Fruit fly (Drosophila melanogaster) whole organism, embryonic: Measurements from ENCODE around the gene CG14339.

Experiments used
- Awh ChIP-seq: fragments of 200-800 bp; sonication (Bioruptor generic); IDR thresholded peaks from 2 replicates; pipeline ENCODE4, ENCODE4 v1.3.6; 2022; ENCODE audit warnings: missing biosample characterization, missing genetic modification characterization
- CG10321 ChIP-seq: fragments of 200-800 bp; sonication (Bioruptor generic); IDR thresholded peaks from 2 replicates; pipeline ENCODE4 v1.3.6; 2022; ENCODE audit warnings: missing biosample characterization, missing genetic modification characterization
- CG12155 ChIP-seq: fragments of 200-800 bp; sonication (Bioruptor generic); optimal IDR thresholded peaks from 3 replicates; lab custom pipeline; 2016; ENCODE audit warnings: missing biosample characterization, missing genetic modification characterization
- CG12391 ChIP-seq: fragments of 200-800 bp; sonication (Bioruptor generic); optimal IDR thresholded peaks from 3 replicates; lab custom pipeline; 2018; ENCODE audit warnings: missing biosample characterization, mild to moderate bottlenecking, missing genetic modification characterization, moderate library complexity
- CG12769 ChIP-seq: fragments of 200-800 bp; sonication (Bioruptor generic); optimal IDR thresholded peaks from 2 replicates; lab custom pipeline; 2019; ENCODE audit warnings: missing biosample characterization, mild to moderate bottlenecking, missing genetic modification characterization, moderate library complexity
- CG14860 ChIP-seq: fragments of 200-800 bp; sonication (Bioruptor generic); IDR thresholded peaks from 3 replicates; pipeline ENCODE4 v1.3.6; 2022; ENCODE audit warnings: missing biosample characterization, missing genetic modification characterization; ENCODE audit not compliant: partially characterized antibody
- CG15479 ChIP-seq: fragments of 200-800 bp; sonication (Bioruptor generic); optimal IDR thresholded peaks from 3 replicates; lab custom pipeline; 2019; ENCODE audit warnings: missing biosample characterization, mild to moderate bottlenecking, missing genetic modification characterization, moderate library complexity
- CG17328 ChIP-seq: fragments of 200-800 bp; sonication (Bioruptor generic); IDR thresholded peaks from 2 replicates; pipeline ENCODE4 v1.3.6; 2022; ENCODE audit warnings: missing biosample characterization, missing genetic modification characterization
- CG17385 ChIP-seq: fragments of 200-800 bp; sonication (Bioruptor generic); optimal IDR thresholded peaks from 3 replicates; lab custom pipeline; 2018; ENCODE audit warnings: missing biosample characterization, mild to moderate bottlenecking, missing genetic modification characterization
- CG17612 ChIP-seq: fragments of 200-800 bp; sonication (Bioruptor generic); IDR thresholded peaks from 2 replicates; pipeline ENCODE4 v1.3.6; 2022; ENCODE audit warnings: missing biosample characterization, missing genetic modification characterization
- CG18619 ChIP-seq: fragments of 200-800 bp; sonication (Bioruptor generic); optimal IDR thresholded peaks from 3 replicates; lab custom pipeline; 2017; ENCODE audit warnings: missing biosample characterization, mild to moderate bottlenecking, missing genetic modification characterization
- CG2120 ChIP-seq: fragments of 200-800 bp; sonication (Bioruptor generic); optimal IDR thresholded peaks from 3 replicates; lab custom pipeline; 2016; ENCODE audit warnings: missing biosample characterization, missing genetic modification characterization
- CG2199 ChIP-seq: fragments of 200-800 bp; sonication (Bioruptor generic); IDR thresholded peaks from 3 replicates; pipeline ENCODE4 v1.3.6; 2022; ENCODE audit warnings: missing biosample characterization, missing genetic modification characterization
- CG2678 ChIP-seq: fragments of 200-800 bp; sonication (Bioruptor generic); optimal IDR thresholded peaks from 3 replicates; lab custom pipeline; 2019; ENCODE audit warnings: missing biosample characterization, mild to moderate bottlenecking, missing genetic modification characterization, moderate library complexity
- CG30020 ChIP-seq: fragments of 200-800 bp; optimal IDR thresholded peaks from 2 replicates; lab custom pipeline; 2019; ENCODE audit warnings: missing biosample characterization, mild to moderate bottlenecking, missing genetic modification characterization, moderate library complexity
- CG3281 ChIP-seq: fragments of 200-800 bp; sonication (Bioruptor generic); optimal IDR thresholded peaks from 3 replicates; lab custom pipeline; 2017; ENCODE audit warnings: missing biosample characterization, mild to moderate bottlenecking, missing genetic modification characterization
- CG3847 ChIP-seq: fragments of 200-800 bp; sonication (Bioruptor generic); IDR thresholded peaks from 2 replicates; pipeline ENCODE4 v1.3.6; 2022; ENCODE audit warnings: missing biosample characterization, missing genetic modification characterization
- CG4424 ChIP-seq: fragments of 200-800 bp; sonication (Bioruptor generic); optimal IDR thresholded peaks from 3 replicates; lab custom pipeline; 2016; ENCODE audit warnings: missing biosample characterization, missing genetic modification characterization
- CG8359 ChIP-seq: fragments of 200-800 bp; sonication (Bioruptor generic); optimal IDR thresholded peaks from 2 replicates; lab custom pipeline; 2017; ENCODE audit warnings: missing biosample characterization, mild to moderate bottlenecking, missing genetic modification characterization, borderline replicate concordance
- CG9932 ChIP-seq: fragments of 200-800 bp; sonication (Bioruptor generic); IDR thresholded peaks from 2 replicates; pipeline ENCODE4 v1.3.6; 2022; ENCODE audit warnings: missing biosample characterization, missing genetic modification characterization
- CHES-1-like ChIP-seq: fragments of 200-800 bp; sonication (Bioruptor generic); optimal IDR thresholded peaks from 2 replicates; lab custom pipeline; 2016; ENCODE audit warnings: missing biosample characterization, missing genetic modification characterization
- Chrac-16 ChIP-seq: fragments of 200-800 bp; sonication (Bioruptor generic); optimal IDR thresholded peaks from 3 replicates; lab custom pipeline; 2016; ENCODE audit warnings: missing biosample characterization, missing genetic modification characterization
- Dbx ChIP-seq: fragments of 200-800 bp; sonication (Bioruptor generic); IDR thresholded peaks from 3 replicates; pipeline ENCODE4 v1.3.6; 2022; ENCODE audit warnings: missing biosample characterization, missing genetic modification characterization
- E2f2 ChIP-seq: fragments of 200-800 bp; sonication (Bioruptor generic); IDR thresholded peaks from 2 replicates; pipeline ENCODE4 v1.3.6; 2022; ENCODE audit warnings: missing biosample characterization, missing genetic modification characterization
- Kr ChIP-seq: fragments of 200-800 bp; sonication (Bioruptor generic); optimal IDR thresholded peaks from 2 replicates; lab custom pipeline; 2017; ENCODE audit warnings: missing biosample characterization, mild to moderate bottlenecking, missing genetic modification characterization
- MTF-1 ChIP-seq: fragments of 200-800 bp; sonication (Bioruptor generic); optimal IDR thresholded peaks from 2 replicates; lab custom pipeline; 2018; ENCODE audit warnings: missing biosample characterization, mild to moderate bottlenecking, missing genetic modification characterization, borderline replicate concordance
- Nf-YA ChIP-seq: fragments of 200-800 bp; sonication (Bioruptor generic); IDR thresholded peaks from 2 replicates; pipeline ENCODE4 v1.3.6; 2022; ENCODE audit warnings: missing biosample characterization, missing genetic modification characterization
- Oaz ChIP-seq: fragments of 200-800 bp; sonication (Bioruptor generic); IDR thresholded peaks from 2 replicates; pipeline ENCODE4 v1.3.6; 2022; ENCODE audit warnings: missing biosample characterization, missing genetic modification characterization
- Oli ChIP-seq: fragments of 200-800 bp; sonication (Bioruptor generic); optimal IDR thresholded peaks from 2 replicates; lab custom pipeline; 2018; ENCODE audit warnings: missing biosample characterization, mild to moderate bottlenecking, missing genetic modification characterization, moderate library complexity
- Pdp1 ChIP-seq, 2 experiments: fragments of 200-800 bp; sonication (Bioruptor generic); optimal IDR thresholded peaks; 3 replicates each; lab custom pipeline; 2016; ENCODE audit warnings: missing biosample characterization in 2 of 2, missing genetic modification characterization in 2 of 2, mild to moderate bottlenecking in 1 of 2, moderate library complexity in 1 of 2
- Rx ChIP-seq: fragments of 200-800 bp; sonication (Bioruptor generic); IDR thresholded peaks from 2 replicates; pipeline ENCODE4 v1.3.6; 2022; ENCODE audit warnings: missing biosample characterization, missing genetic modification characterization
- Sox100B ChIP-seq: fragments of 200-800 bp; sonication (Bioruptor generic); optimal IDR thresholded peaks from 3 replicates; lab custom pipeline; 2018; ENCODE audit warnings: missing biosample characterization, mild to moderate bottlenecking, missing genetic modification characterization
- Usf ChIP-seq: fragments of 200-800 bp; sonication (Bioruptor generic); optimal IDR thresholded peaks from 2 replicates; lab custom pipeline; 2017; ENCODE audit warnings: missing genotype, missing biosample characterization, missing genetic modification characterization
- chm ChIP-seq: fragments of 200-800 bp; sonication (Bioruptor generic); IDR thresholded peaks from 2 replicates; pipeline ENCODE4 v1.3.6; 2022; ENCODE audit warnings: missing biosample characterization, missing genetic modification characterization
- crc ChIP-seq: fragments of 200-800 bp; sonication (Bioruptor generic); optimal IDR thresholded peaks from 2 replicates; lab custom pipeline; 2016; ENCODE audit warnings: missing biosample characterization, missing genetic modification characterization
- croc ChIP-seq: fragments of 200-800 bp; sonication (Bioruptor generic); conservative IDR thresholded peaks from 3 replicates; pipeline ENCODE4 v1.3.6; 2022; ENCODE audit warnings: missing biosample characterization, missing genetic modification characterization
- crp ChIP-seq, 2 experiments: fragments of 200-800 bp; sonication (Bioruptor generic); optimal IDR thresholded peaks; 2 replicates in 1 of 2; 3 replicates in 1 of 2; lab custom pipeline; 2017; ENCODE audit warnings: missing biosample characterization in 2 of 2, missing genetic modification characterization in 2 of 2, mild to moderate bottlenecking in 1 of 2, moderate library complexity in 1 of 2
- da ChIP-seq: fragments of 200-800 bp; sonication (Bioruptor generic); optimal IDR thresholded peaks from 2 replicates; lab custom pipeline; 2016; ENCODE audit warnings: missing biosample characterization, missing genetic modification characterization
- eyg ChIP-seq: fragments of 200-800 bp; sonication (Bioruptor generic); optimal IDR thresholded peaks from 3 replicates; lab custom pipeline; 2016; ENCODE audit warnings: missing biosample characterization, missing genetic modification characterization
- ftz-f1 ChIP-seq: fragments of 200-800 bp; sonication (Bioruptor generic); optimal IDR thresholded peaks from 2 replicates; lab custom pipeline; 2016; ENCODE audit warnings: missing biosample characterization, missing genetic modification characterization
- gt ChIP-seq: fragments of 200-800 bp; sonication (Bioruptor generic); IDR thresholded peaks from 2 replicates; pipeline ENCODE4 v1.3.6; 2022; ENCODE audit warnings: missing biosample characterization, missing genetic modification characterization
- rib ChIP-seq: fragments of 200-800 bp; sonication (Bioruptor generic); IDR thresholded peaks from 2 replicates; pipeline ENCODE4 v1.3.6; 2022; ENCODE audit warnings: missing biosample characterization, missing genetic modification characterization
- sc ChIP-seq, 3 experiments: fragments of >200 bp in 2 of 3; fragments of 200-800 bp in 1 of 3; sonication (Bioruptor generic) in 1 of 3; optimal IDR thresholded peaks; 2 replicates in 2 of 3; 3 replicates in 1 of 3; lab custom pipeline; 2017; ENCODE audit warnings: mild to moderate bottlenecking in 1 of 3, missing biosample characterization in 1 of 3, missing genetic modification characterization in 1 of 3, missing genetic modification reagents in 1 of 3
- scrt ChIP-seq: fragments of 200-800 bp; sonication (Bioruptor generic); optimal IDR thresholded peaks from 2 replicates; lab custom pipeline; 2018; ENCODE audit warnings: missing biosample characterization, mild to moderate bottlenecking, missing genetic modification characterization, moderate library complexity
- sob ChIP-seq: fragments of 200-800 bp; sonication (Bioruptor generic); IDR thresholded peaks from 2 replicates; pipeline ENCODE4 v1.3.6; 2022; ENCODE audit warnings: missing biosample characterization, missing genetic modification characterization
- stwl ChIP-seq: fragments of 200-800 bp; sonication (Bioruptor generic); optimal IDR thresholded peaks from 3 replicates; lab custom pipeline; 2018; ENCODE audit warnings: missing biosample characterization, mild to moderate bottlenecking, missing genetic modification characterization, moderate library complexity
- sug ChIP-seq: fragments of 200-800 bp; optimal IDR thresholded peaks from 2 replicates; lab custom pipeline; 2019; ENCODE audit warnings: missing biosample characterization, mild to moderate bottlenecking, missing genetic modification characterization, moderate library complexity

Gene CG14339

dm6 chr2L:1118149-1118548 is 9.8 kb downstream of the CG14339 start (continued):
- TF ChIP-seq CG17385 (GFP tag; lab: Kevin White, UChicago) (no peak), CG30020 (tag; lab: Kevin White, UChicago) (no peak), CG3847 (0 out of 2 replicates have a peak, but pooled peaks have one; percentile 7), CG8359 (GFP tag; lab: Kevin White, UChicago) (no peak), CG12155 (GFP tag; lab: Kevin White, UChicago) (no peak), Dbx (0 out of 3 replicates have a peak, but pooled peaks have one; percentile 31), da (GFP tag; lab: Kevin White, UChicago) (no peak), sc (optimal IDR thresholded peaks at IDR 0.05; lab: Kevin White, UChicago) (no peak), sc (GFP tag; optimal IDR thresholded peaks at IDR 0.05; lab: Kevin White, UChicago) (no peak), sob (GFP tag; lab: Robert Waterston, UW) (no peak), Nf-YA (GFP tag; lab: Robert Waterston, UW) (no peak), CG2120 (GFP tag; lab: Kevin White, UChicago) (no peak), CG3281 (GFP tag; lab: Kevin White, UChicago) (no peak), Pdp1 (GFP tag; optimal IDR thresholded peaks at IDR 0.05; lab: Kevin White, UChicago) (peak in 1 of 2 experiments; percentile 32), CG12391 (tag; lab: Kevin White, UChicago) (no peak), CG12769 (tag; lab: Kevin White, UChicago) (peak; percentile 91), CG2678 (tag; lab: Kevin White, UChicago) (no peak), Rx (GFP tag; lab: Robert Waterston, UW) (no peak), CG10321 (no peak), scrt (GFP tag; lab: Kevin White, UChicago) (no peak), Sox100B (GFP tag; lab: Kevin White, UChicago) (no peak), stwl (peak; percentile 7), CHES-1-like (GFP tag; lab: Kevin White, UChicago) (no peak), Kr (GFP tag; lab: Kevin White, UChicago) (no peak), E2f2 (GFP tag; lab: Robert Waterston, UW) (peak; percentile 11; the same call in 1 of the 2 replicates)

- TF ChIP-seq CG9932 (peak; percentile 78), eyg (GFP tag; lab: Kevin White, UChicago) (no peak), sug (tag; lab: Kevin White, UChicago) (peak; percentile 67), Oli (tag; lab: Kevin White, UChicago) (peak; percentile 64), Awh (peak; percentile 36; the same call in 1 of the 2 replicates), croc (GFP tag; lab: Robert Waterston, UW) (peak; percentile 37; the same call in 1 of the 3 replicates), Oaz (peak; percentile 61), CG14860 (GFP tag; lab: Robert Waterston, UW) (no peak), CG17612 (GFP tag; lab: Robert Waterston, UW) (peak; percentile 20; the same call in 1 of the 2 replicates), rib (GFP tag; lab: Robert Waterston, UW) (peak; percentile 96; the same call in 1 of the 2 replicates), ftz-f1 (GFP tag; lab: Kevin White, UChicago) (peak; percentile 20), crp (GFP tag; optimal IDR thresholded peaks at IDR 0.05; lab: Kevin White, UChicago) (peak in 1 of 2 experiments; percentile 14), da (GFP tag; lab: Kevin White, UChicago) (peak; percentile 16), CG2199 (no peak), CG3281 (GFP tag; lab: Kevin White, UChicago) (peak; percentile 69), crc (GFP tag; lab: Kevin White, UChicago) (no peak), Chrac-16 (peak; percentile 67), CG15479 (GFP tag; lab: Kevin White, UChicago) (peak; percentile 78), chm (GFP tag; lab: Robert Waterston, UW) (peak; percentile 59; the same call in 1 of the 2 replicates), CG17328 (peak; percentile 62), CG4424 (peak; percentile 54), MTF-1 (GFP tag; lab: Kevin White, UChicago) (peak; percentile 48), Usf (GFP tag; lab: Kevin White, UChicago) (peak; percentile 56), CG18619 (peak; percentile 79), gt (GFP tag; lab: Robert Waterston, UW) (no peak)
Observed at dm6 chr2L:1118880-1119809, 10.8 kb downstream of the CG14339 start.
